ENCODE assay signal across 5 worm cellular contexts in the genomic region with DNA sequence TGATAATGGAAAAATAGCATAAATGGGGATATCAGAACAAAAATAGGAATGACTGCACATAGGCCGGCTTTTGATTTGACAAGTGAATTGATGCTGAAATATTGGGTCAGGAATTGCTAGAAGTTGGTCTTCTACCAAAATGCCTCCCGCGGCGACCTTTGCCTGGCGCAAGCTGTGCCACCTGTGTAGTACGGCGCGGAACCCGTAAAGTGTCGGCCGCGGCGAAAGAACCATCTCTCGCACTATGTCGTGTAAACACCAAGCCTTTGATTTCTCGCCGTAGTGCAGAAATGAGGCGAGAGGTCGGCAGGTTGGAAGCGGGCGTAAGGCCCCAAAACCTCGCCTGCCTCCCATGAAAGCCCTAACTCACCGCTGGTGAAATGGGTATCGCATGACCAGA.
TF ChIP-seq lines count a peak whose summit lies in the region.

No protein-coding gene starts in this region.

TF ChIP-seq in whole organism, L1 larva, 84 proteins besides CTCF, POLR2A, EP300 and RAD21:
- TF ChIP-seq nhr-90 (tag; optimal IDR thresholded peaks at IDR 0.05; lab: Kevin White, UChicago; ENCODE audit: poor library complexity) = no peak
- peak; percentile 24 for TF ChIP-seq snpc-4 (tag; optimal IDR thresholded peaks at IDR 0.05; lab: Kevin White, UChicago)
TF ChIP-seq in whole organism, L1 larva: peak in this region for 1.

TF ChIP-seq in whole organism, L3 larva, 47 proteins besides CTCF, POLR2A, EP300 and RAD21:
- TF ChIP-seq egl-5 (tag; optimal IDR thresholded peaks at IDR 0.05; lab: Kevin White, UChicago) (no peak), snpc-4 (tag; optimal IDR thresholded peaks at IDR 0.05; lab: Kevin White, UChicago) (peak; percentile 19)

TF ChIP-seq in whole organism, L4 larva, 104 proteins besides CTCF, POLR2A, EP300 and RAD21:
- no peak for TF ChIP-seq ctbp-1 (GFP tag; IDR thresholded peaks at IDR 0.05; lab: Robert Waterston, UW)
- 0 out of 2 replicates have a peak, but pooled peaks have one; percentile 37 for TF ChIP-seq lim-7 (GFP tag; IDR thresholded peaks at IDR 0.05; lab: Robert Waterston, UW)

TF ChIP-seq in whole organism, late embryonic, 69 proteins besides CTCF, POLR2A, EP300 and RAD21:
- TF ChIP-seq pag-3 (tag; optimal IDR thresholded peaks at IDR 0.05; lab: Kevin White, UChicago; ENCODE audit: borderline replicate concordance) (peak; percentile 43), ceh-45 (GFP tag; IDR thresholded peaks at IDR 0.05; lab: Robert Waterston, UW) (no peak)

TF ChIP-seq in whole organism, young adult, 124 proteins besides CTCF, POLR2A, EP300 and RAD21:
- TF ChIP-seq pbrm-1 (GFP tag; IDR thresholded peaks at IDR 0.05; lab: Robert Waterston, UW) (no peak), lsl-1 (GFP tag; optimal IDR thresholded peaks at IDR 0.05; lab: Kevin White, UChicago) (no peak), madf-3 (GFP tag; IDR thresholded peaks at IDR 0.05; lab: Robert Waterston, UW) (no peak), dox-1 (GFP tag; IDR thresholded peaks at IDR 0.05; lab: Robert Waterston, UW) (0 out of 2 replicates have a peak, but pooled peaks have one; percentile 38), snpc-4 (GFP tag; optimal IDR thresholded peaks at IDR 0.05; lab: Kevin White, UChicago) (no peak), snpc-4 (tag; optimal IDR thresholded peaks at IDR 0.05; lab: Kevin White, UChicago) (peak in 2 of 4 experiments; percentile 71), attf-6 (GFP tag; IDR thresholded peaks at IDR 0.05; lab: Robert Waterston, UW) (0 out of 2 replicates have a peak, but pooled peaks have one; percentile 16)
